Worm (Caenorhabditis elegans) whole organism, L3 larva: ENCODE measurements around the gene F17E9.4.

Experiments
- ceh-9 ChIP-seq: sonication (generic microtip); optimal IDR thresholded peaks from 2 replicates; lab custom pipeline; 2018; ENCODE audit warnings: missing biosample characterization, missing genetic modification characterization
- fos-1 ChIP-seq: fragments of 150-350 bp; optimal IDR thresholded peaks from 2 replicates; lab custom pipeline; 2014; ENCODE audit warnings: missing biosample characterization, missing genetic modification characterization
- nhr-25 ChIP-seq: sonication (generic microtip); optimal IDR thresholded peaks from 2 replicates; lab custom pipeline; 2017; ENCODE audit warnings: missing biosample characterization, missing genetic modification characterization
- nhr-76 ChIP-seq: fragments of 150-350 bp; sonication (generic microtip); optimal IDR thresholded peaks from 5 replicates; lab custom pipeline; 2014; ENCODE audit warnings: missing biosample characterization, missing genetic modification characterization
- snpc-4 ChIP-seq: fragments of 150-350 bp; optimal IDR thresholded peaks from 2 replicates; lab custom pipeline; 2014; ENCODE audit warnings: missing biosample characterization, missing genetic modification characterization
- unc-62 ChIP-seq: fragments of 150-350 bp; sonication (generic microtip); optimal IDR thresholded peaks from 4 replicates; lab custom pipeline; 2014; ENCODE audit warnings: missing biosample characterization, missing genetic modification reagents, missing genetic modification characterization

DNA sequence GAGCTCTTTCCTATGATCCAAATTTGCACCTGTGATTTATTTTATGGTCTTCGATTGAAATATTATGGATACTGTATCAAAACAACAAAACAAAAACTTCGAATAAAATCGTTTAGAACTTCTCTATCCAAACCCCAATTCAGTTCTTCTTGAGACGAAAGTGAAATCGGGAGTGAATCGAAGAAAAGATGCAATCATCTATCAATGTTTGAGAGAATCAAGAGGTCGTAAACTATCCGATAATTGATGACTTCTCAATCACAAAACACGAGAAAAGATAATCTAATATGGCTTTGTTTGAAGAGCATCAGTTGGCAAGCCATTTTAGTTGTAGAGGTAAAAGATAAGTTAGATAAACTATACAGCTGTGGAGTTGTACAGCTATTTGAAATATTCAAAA lies 30.4 kb upstream of the F17E9.4 start:
- TF ChIP-seq ceh-9 (tag; lab: Kevin White, UChicago) (no peak), fos-1 (tag; lab: Kevin White, UChicago) (no peak), nhr-76 (tag; lab: Kevin White, UChicago) (no peak), unc-62 (no peak), snpc-4 (tag; lab: Kevin White, UChicago) (no peak), nhr-25 (tag; lab: Kevin White, UChicago) (no peak)
